Fruit fly (Drosophila melanogaster) whole organism, prepupa: ENCODE results near the gene mRpL15.

Source experiments
- Blimp-1 ChIP-seq: fragments of 200-800 bp; sonication (Bioruptor generic); optimal IDR thresholded peaks from 3 replicates; lab custom pipeline; 2017; ENCODE audit warnings: missing biosample characterization, missing genetic modification characterization, mild to moderate bottlenecking, moderate library complexity, missing genetic modification reagents
- CG11294 ChIP-seq: fragments of 200-800 bp; sonication (Bioruptor generic); IDR thresholded peaks from 2 replicates; pipeline ENCODE4 v1.3.6; 2022; ENCODE audit warnings: missing biosample characterization, missing genetic modification characterization
- CG11762 ChIP-seq: fragments of 200-800 bp; sonication (Bioruptor generic); optimal IDR thresholded peaks from 3 replicates; lab custom pipeline; 2016; ENCODE audit warnings: missing biosample characterization, missing genetic modification characterization; ENCODE audit not compliant: insufficient read depth
- CG11902 ChIP-seq: fragments of 200-800 bp; sonication (Bioruptor generic); optimal IDR thresholded peaks from 3 replicates; lab custom pipeline; 2016; ENCODE audit warnings: missing biosample characterization, missing genetic modification characterization
- CG15336 ChIP-seq: fragments of 200-800 bp; sonication (Bioruptor generic); IDR thresholded peaks from 2 replicates; pipeline ENCODE4 v1.3.6; 2022; ENCODE audit warnings: missing biosample characterization, missing genetic modification characterization
- CG16779 ChIP-seq: fragments of 200-800 bp; sonication (Bioruptor generic); optimal IDR thresholded peaks from 3 replicates; lab custom pipeline; 2017; ENCODE audit warnings: missing biosample characterization, mild to moderate bottlenecking, missing genetic modification characterization
- CG3032 ChIP-seq: fragments of 200-800 bp; optimal IDR thresholded peaks from 2 replicates; lab custom pipeline; 2019; ENCODE audit warnings: missing biosample characterization, mild to moderate bottlenecking, missing genetic modification characterization, moderate library complexity
- CG31627 ChIP-seq: fragments of 200-800 bp; sonication (Bioruptor generic); optimal IDR thresholded peaks from 3 replicates; lab custom pipeline; 2016; ENCODE audit warnings: missing biosample characterization, missing genetic modification characterization
- CG32006 ChIP-seq: fragments of 200-800 bp; sonication (Bioruptor generic); optimal IDR thresholded peaks from 3 replicates; lab custom pipeline; 2017; ENCODE audit warnings: missing biosample characterization, mild to moderate bottlenecking, missing genetic modification characterization
- CG34406 ChIP-seq: fragments of 200-800 bp; sonication (Bioruptor generic); optimal IDR thresholded peaks from 3 replicates; lab custom pipeline; 2016; ENCODE audit warnings: missing biosample characterization, missing genetic modification characterization
- CG3919 ChIP-seq: fragments of 200-800 bp; sonication (Bioruptor generic); optimal IDR thresholded peaks from 3 replicates; lab custom pipeline; 2016; ENCODE audit warnings: missing biosample characterization, missing genetic modification characterization
- CG4318 ChIP-seq: fragments of 200-800 bp; sonication (Bioruptor generic); optimal IDR thresholded peaks from 3 replicates; lab custom pipeline; 2017; ENCODE audit warnings: missing biosample characterization, mild to moderate bottlenecking, missing genetic modification characterization
- CG6276 ChIP-seq: fragments of 200-800 bp; sonication (Bioruptor generic); optimal IDR thresholded peaks from 2 replicates; lab custom pipeline; 2017; ENCODE audit warnings: missing biosample characterization, mild to moderate bottlenecking, missing genetic modification characterization
- CG6792 ChIP-seq: fragments of 200-800 bp; sonication (Bioruptor generic); optimal IDR thresholded peaks from 3 replicates; lab custom pipeline; 2016; ENCODE audit warnings: missing biosample characterization, missing genetic modification characterization
- CG8319 ChIP-seq: fragments of 200-800 bp; sonication (Bioruptor generic); optimal IDR thresholded peaks from 3 replicates; lab custom pipeline; 2016; ENCODE audit warnings: missing biosample characterization, missing genetic modification characterization
- CG8632 ChIP-seq: fragments of 200-800 bp; sonication (Bioruptor generic); optimal IDR thresholded peaks from 3 replicates; lab custom pipeline; 2016; ENCODE audit warnings: missing biosample characterization, missing genetic modification characterization
- CG9139 ChIP-seq: fragments of 200-800 bp; sonication (Bioruptor generic); optimal IDR thresholded peaks from 3 replicates; lab custom pipeline; 2017; ENCODE audit warnings: missing biosample characterization, mild to moderate bottlenecking, missing genetic modification characterization
- Eip75B ChIP-seq: fragments of 200-800 bp; sonication (Bioruptor generic); optimal IDR thresholded peaks from 3 replicates; lab custom pipeline; 2016; ENCODE audit warnings: missing biosample characterization, missing genetic modification characterization
- Eip78C ChIP-seq: fragments of 200-800 bp; sonication (Bioruptor generic); peaks from one replicate; lab custom pipeline; 2016; ENCODE audit warnings: missing biosample characterization, missing genetic modification characterization
- Eip93F ChIP-seq: fragments of 200-800 bp; sonication (Bioruptor generic); optimal IDR thresholded peaks from 2 replicates; lab custom pipeline; 2016; ENCODE audit warnings: missing biosample characterization, mild to moderate bottlenecking, missing genetic modification characterization
- Ets21C ChIP-seq: fragments of 200-800 bp; sonication (Bioruptor generic); optimal IDR thresholded peaks from 3 replicates; lab custom pipeline; 2016; ENCODE audit warnings: missing biosample characterization, missing genetic modification characterization
- Ets96B ChIP-seq: fragments of 200-800 bp; optimal IDR thresholded peaks from 2 replicates; lab custom pipeline; 2019; ENCODE audit warnings: missing biosample characterization, mild to moderate bottlenecking, missing genetic modification characterization, moderate library complexity
- Gug ChIP-seq: fragments of 200-800 bp; sonication (Bioruptor generic); IDR thresholded peaks from 2 replicates; pipeline ENCODE4 v1.3.6; 2022; ENCODE audit warnings: missing biosample characterization, missing genetic modification characterization
- Hr38 ChIP-seq: sonication (Bioruptor generic); optimal IDR thresholded peaks from 2 replicates; lab custom pipeline; 2016; ENCODE audit warnings: missing biosample characterization, missing genetic modification characterization
- Hr4 ChIP-seq: fragments of 200-800 bp; sonication (Bioruptor generic); optimal IDR thresholded peaks from 3 replicates; lab custom pipeline; 2016; ENCODE audit warnings: missing biosample characterization, missing genetic modification characterization
- Met ChIP-seq: fragments of 200-800 bp; sonication (Bioruptor generic); optimal IDR thresholded peaks from 3 replicates; lab custom pipeline; 2016; ENCODE audit warnings: missing biosample characterization, missing genetic modification characterization
- OdsH ChIP-seq: fragments of 200-800 bp; sonication (Bioruptor generic); optimal IDR thresholded peaks from 3 replicates; lab custom pipeline; 2016; ENCODE audit warnings: missing biosample characterization, missing genetic modification characterization
- Smox ChIP-seq: fragments of 200-800 bp; sonication (Bioruptor generic); optimal IDR thresholded peaks from 3 replicates; lab custom pipeline; 2016; ENCODE audit warnings: missing biosample characterization, missing genetic modification characterization
- Sox102F ChIP-seq: fragments of 200-800 bp; sonication (Bioruptor generic); optimal IDR thresholded peaks from 2 replicates; lab custom pipeline; 2016; ENCODE audit warnings: missing biosample characterization, mild to moderate bottlenecking, missing genetic modification characterization
- Sox14 ChIP-seq: fragments of 200-800 bp; sonication (Bioruptor generic); optimal IDR thresholded peaks from 3 replicates; lab custom pipeline; 2016; ENCODE audit warnings: missing biosample characterization, missing genetic modification characterization
- Sox15 ChIP-seq: fragments of 200-800 bp; sonication (Bioruptor generic); optimal IDR thresholded peaks from 3 replicates; lab custom pipeline; 2016; ENCODE audit warnings: missing biosample characterization, missing genetic modification characterization
- achi ChIP-seq: fragments of 200-800 bp; sonication (Bioruptor generic); optimal IDR thresholded peaks from 3 replicates; lab custom pipeline; 2016; ENCODE audit warnings: missing biosample characterization, missing genetic modification characterization
- cyc ChIP-seq: fragments of 200-800 bp; sonication (Bioruptor generic); optimal IDR thresholded peaks from 3 replicates; lab custom pipeline; 2016; ENCODE audit warnings: missing biosample characterization, missing genetic modification characterization
- eg ChIP-seq: fragments of 200-800 bp; sonication (Bioruptor generic); IDR thresholded peaks from 3 replicates; pipeline ENCODE4 v1.3.6; 2022; ENCODE audit warnings: missing biosample characterization, missing genetic modification characterization
- esn ChIP-seq: fragments of 200-800 bp; sonication (Bioruptor generic); optimal IDR thresholded peaks from 2 replicates; lab custom pipeline; 2016; ENCODE audit warnings: missing biosample characterization, mild to moderate bottlenecking, missing genetic modification characterization, moderate library complexity
- fd59A ChIP-seq: fragments of 200-800 bp; sonication (Bioruptor generic); optimal IDR thresholded peaks from 2 replicates; lab custom pipeline; 2017; ENCODE audit warnings: missing biosample characterization, mild to moderate bottlenecking, missing genetic modification characterization, missing genetic modification reagents
- fd85E ChIP-seq: fragments of 200-800 bp; sonication (Bioruptor generic); optimal IDR thresholded peaks from 3 replicates; lab custom pipeline; 2016; ENCODE audit warnings: missing biosample characterization, missing genetic modification characterization
- net ChIP-seq: fragments of 200-800 bp; sonication (Bioruptor generic); optimal IDR thresholded peaks from 3 replicates; lab custom pipeline; 2016; ENCODE audit warnings: missing biosample characterization, missing genetic modification characterization
- pdm3 ChIP-seq: fragments of 200-800 bp; sonication (Bioruptor generic); optimal IDR thresholded peaks from 3 replicates; lab custom pipeline; 2016; ENCODE audit warnings: missing biosample characterization, missing genetic modification characterization
- salr ChIP-seq, 2 experiments: fragments of 200-800 bp; sonication (Bioruptor generic); optimal IDR thresholded peaks; 3 replicates each; lab custom pipeline; 2016 to 2018; ENCODE audit warnings: missing biosample characterization in 2 of 2, missing genetic modification characterization in 2 of 2, mild to moderate bottlenecking in 1 of 2
- ss ChIP-seq, 2 experiments: fragments of 200-800 bp; sonication (Bioruptor generic); optimal IDR thresholded peaks; 2 replicates in 1 of 2; 3 replicates in 1 of 2; lab custom pipeline; 2017 to 2018; ENCODE audit warnings: mild to moderate bottlenecking in 2 of 2, missing biosample characterization in 2 of 2, missing genetic modification characterization in 2 of 2, moderate library complexity in 1 of 2
- svp ChIP-seq: fragments of 200-800 bp; sonication (Bioruptor generic); peaks from one replicate; lab custom pipeline; 2016; ENCODE audit warnings: missing biosample characterization, missing genetic modification characterization
- topi ChIP-seq: fragments of 200-800 bp; sonication (Bioruptor generic); optimal IDR thresholded peaks from 3 replicates; lab custom pipeline; 2016; ENCODE audit warnings: missing biosample characterization, missing genetic modification characterization
- vri ChIP-seq: fragments of 200-800 bp; sonication (Bioruptor generic); optimal IDR thresholded peaks from 3 replicates; lab custom pipeline; 2016; ENCODE audit warnings: missing biosample characterization, mild to moderate bottlenecking, missing genetic modification characterization

The mRpL15 gene

DNA sequence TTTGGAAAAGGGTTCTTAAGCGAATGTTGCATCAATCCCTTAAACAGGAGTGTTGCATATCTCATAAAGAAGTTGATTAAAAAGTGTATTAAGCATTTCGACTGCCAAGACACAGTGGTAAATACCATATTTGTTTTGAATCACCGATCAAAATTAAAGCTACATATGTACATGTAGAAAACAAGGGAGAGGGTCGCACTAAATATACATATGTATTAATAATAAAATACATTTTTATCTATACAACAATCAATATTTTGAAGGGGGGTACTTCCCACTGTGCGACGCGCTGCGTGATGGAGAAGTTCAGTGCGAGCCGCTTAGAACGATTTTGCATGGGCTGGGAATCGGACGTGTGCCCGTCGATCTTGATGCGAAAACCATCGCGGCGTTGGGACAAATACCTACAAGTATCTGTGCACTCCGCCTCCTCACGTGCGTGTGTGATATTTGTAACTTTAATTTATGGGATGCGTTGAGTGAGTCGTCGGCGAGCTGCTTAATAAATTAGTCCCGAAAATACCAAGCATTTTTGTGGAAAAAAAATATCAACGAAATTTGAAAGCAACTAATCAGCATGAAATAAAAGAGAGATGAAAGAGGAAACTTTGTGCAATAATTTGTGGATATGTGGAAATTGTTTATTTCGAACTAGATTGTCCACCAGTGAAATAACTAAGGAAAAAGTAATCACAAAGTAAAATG lies 9.0 kb upstream of the mRpL15 start (continued):
- TF ChIP-seq eg (peak; percentile 92), fd59A (peak; percentile 64), CG11902 (GFP tag; lab: Kevin White, UChicago) (peak; percentile 80), cyc (GFP tag; lab: Kevin White, UChicago) (peak; percentile 81), Sox102F (peak; percentile 93), Eip75B (GFP tag; lab: Kevin White, UChicago) (peak; percentile 85), svp (peak; percentile 96), CG9139 (GFP tag; lab: Kevin White, UChicago) (peak; percentile 76), CG8632 (GFP tag; lab: Kevin White, UChicago) (peak; percentile 93), CG32006 (GFP tag; lab: Kevin White, UChicago) (peak; percentile 91), CG6276 (GFP tag; lab: Kevin White, UChicago) (peak; percentile 86), Blimp-1 (GFP tag; lab: Kevin White, UChicago) (peak; percentile 72), topi (GFP tag; lab: Kevin White, UChicago) (peak; percentile 91), CG34406 (GFP tag; lab: Kevin White, UChicago) (peak; percentile 91), CG31627 (GFP tag; lab: Kevin White, UChicago) (peak; percentile 75), CG16779 (tag; lab: Kevin White, UChicago) (peak; percentile 80), Hr4 (GFP tag; lab: Kevin White, UChicago) (peak; percentile 77), CG3919 (GFP tag; lab: Kevin White, UChicago) (peak; percentile 94), Smox (GFP tag; lab: Kevin White, UChicago) (peak; percentile 88), CG11294 (GFP tag; lab: Robert Waterston, UW) (peak; percentile 80), CG15336 (peak; percentile 89)
- TF ChIP-seq, all 60 proteins: peak for 59

DNA sequence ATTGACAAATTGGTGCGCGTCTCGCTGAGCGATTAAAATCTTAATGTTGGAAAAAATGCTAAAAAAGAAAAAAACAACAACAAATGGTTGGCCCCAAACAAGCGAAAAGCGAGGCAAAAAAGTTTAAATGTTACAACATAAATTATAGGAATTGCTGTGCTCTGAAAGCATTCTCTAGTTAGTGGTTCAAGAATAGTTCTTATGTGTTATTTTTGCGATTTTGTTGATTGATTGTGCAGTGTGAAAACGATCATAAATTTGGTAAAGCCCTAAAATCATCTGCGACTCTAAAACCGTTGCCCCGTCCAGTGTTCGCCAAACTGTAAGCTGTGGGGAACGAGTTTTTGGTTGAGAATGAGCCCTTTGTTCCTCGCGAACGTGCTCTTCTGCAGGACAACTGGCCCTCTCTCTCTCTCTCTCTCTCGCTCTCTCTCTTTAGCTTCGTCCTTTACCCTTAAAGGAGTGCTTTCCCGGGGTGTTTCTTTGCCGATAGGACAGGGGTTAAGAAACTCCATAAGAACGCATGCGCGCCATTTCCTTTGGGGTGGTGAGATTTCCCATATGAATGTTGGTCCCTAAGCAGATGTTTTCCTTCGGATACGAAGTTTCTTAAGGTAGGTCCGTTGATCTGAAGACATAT lies 6.8 kb upstream of the mRpL15 start:
- TF ChIP-seq CG32006 (GFP tag; lab: Kevin White, UChicago) (no peak), salr (GFP tag; optimal IDR thresholded peaks at IDR 0.05; lab: Kevin White, UChicago) (no peak), Ets96B (tag; lab: Kevin White, UChicago) (no peak), CG8319 (no peak), Eip78C (peak; percentile 38), achi (no peak)

DNA sequence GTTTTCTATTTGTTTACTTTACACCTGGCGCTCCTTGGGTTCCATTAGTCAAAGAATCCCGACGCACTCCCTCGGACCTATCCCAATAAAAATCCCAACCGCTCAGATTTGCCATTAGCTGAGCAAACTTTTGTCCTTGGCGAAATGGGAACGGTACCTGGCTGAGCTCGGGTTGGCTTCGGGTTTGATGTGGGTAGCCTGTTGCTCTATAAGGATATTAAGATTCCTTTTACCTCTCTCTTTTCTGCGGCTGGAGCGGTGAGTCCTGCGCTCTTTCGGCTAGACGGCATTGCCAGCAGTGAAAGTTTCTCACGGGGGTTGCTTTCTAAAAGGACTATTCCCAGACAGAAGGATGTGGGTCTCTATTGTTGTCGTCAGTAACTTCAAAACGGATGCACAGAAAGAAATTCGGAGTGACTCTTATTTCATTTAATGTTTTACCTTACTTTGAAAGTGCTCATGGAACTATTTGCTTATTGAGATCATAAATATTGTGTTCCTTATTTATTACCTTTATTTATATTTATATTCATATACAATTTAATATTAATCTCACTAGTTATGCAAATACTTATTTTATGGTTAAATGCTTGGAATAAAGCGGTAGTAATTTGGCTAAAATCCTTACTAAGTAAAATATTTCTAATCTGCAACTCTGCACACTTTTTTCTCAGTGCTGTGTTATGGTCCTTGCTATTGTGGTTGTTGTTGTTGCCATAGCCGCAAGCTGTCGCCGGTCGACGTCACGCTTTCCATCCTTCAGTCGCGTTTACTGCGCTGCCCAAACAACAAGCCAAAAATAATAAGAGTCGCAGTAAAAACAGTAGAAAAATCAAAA lies 5.8 kb upstream of the mRpL15 start, which contains the start of gene CG5910:
TSS of gene CG5910 (plus strand) at position 788 of the 838 bp plus-strand sequence.
- no peak for TF ChIP-seq Met
- no peak for TF ChIP-seq Gug (GFP tag; lab: Robert Waterston, UW)
- TF ChIP-seq topi (GFP tag; lab: Kevin White, UChicago) = no peak
- TF ChIP-seq net = no peak
- no peak for TF ChIP-seq fd85E (GFP tag; lab: Kevin White, UChicago)
- no peak for TF ChIP-seq vri
- TF ChIP-seq Ets21C (GFP tag; lab: Kevin White, UChicago) = no peak
- TF ChIP-seq CG11902 (GFP tag; lab: Kevin White, UChicago) = peak; percentile 37
- TF ChIP-seq OdsH (GFP tag; lab: Kevin White, UChicago) = no peak
- TF ChIP-seq CG11762 (GFP tag; lab: Kevin White, UChicago) = peak; percentile 41
- TF ChIP-seq achi = no peak
- no peak for TF ChIP-seq svp
- TF ChIP-seq CG3032 = peak; percentile 86
- TF ChIP-seq CG32006 (GFP tag; lab: Kevin White, UChicago) = no peak
- no peak for TF ChIP-seq CG4318 (GFP tag; lab: Kevin White, UChicago)
- TF ChIP-seq esn (GFP tag; lab: Kevin White, UChicago) = peak; percentile 63
- no peak for TF ChIP-seq pdm3
- no peak for TF ChIP-seq Eip93F (GFP tag; lab: Kevin White, UChicago)
- no peak for TF ChIP-seq Sox14
- peak; percentile 40 for TF ChIP-seq Sox15 (GFP tag; lab: Kevin White, UChicago)
- no peak for TF ChIP-seq Hr38 (GFP tag; lab: Kevin White, UChicago)
- TF ChIP-seq ss (GFP tag; optimal IDR thresholded peaks at IDR 0.05; lab: Kevin White, UChicago) = no peak
- TF ChIP-seq Eip78C = peak; percentile 89
- peak; percentile 75 for TF ChIP-seq CG34406 (GFP tag; lab: Kevin White, UChicago)
- no peak for TF ChIP-seq CG6792
- no peak for TF ChIP-seq eg
